Fruit fly (Drosophila melanogaster) whole organism, prepupa: ENCODE measurements around the gene sbr.
A peak's percentile ranks its signal among the peaks of the same experiment; 100 is the strongest.

Experiments used
- Blimp-1 ChIP-seq: fragments of 200-800 bp; sonication (Bioruptor generic); optimal IDR thresholded peaks from 3 replicates; lab custom pipeline; 2017; ENCODE audit warnings: missing biosample characterization, missing genetic modification characterization, mild to moderate bottlenecking, moderate library complexity, missing genetic modification reagents
- CG10631 ChIP-seq: fragments of 200-800 bp; sonication (Bioruptor generic); optimal IDR thresholded peaks from 2 replicates; lab custom pipeline; 2016; ENCODE audit warnings: missing biosample characterization, missing genetic modification characterization
- CG10669 ChIP-seq: fragments of 200-800 bp; sonication (Bioruptor generic); optimal IDR thresholded peaks from 3 replicates; lab custom pipeline; 2018; ENCODE audit warnings: missing biosample characterization, mild to moderate bottlenecking, missing genetic modification characterization, moderate library complexity
- CG11294 ChIP-seq: fragments of 200-800 bp; sonication (Bioruptor generic); IDR thresholded peaks from 2 replicates; pipeline ENCODE4 v1.3.6; 2022; ENCODE audit warnings: missing biosample characterization, missing genetic modification characterization
- CG11902 ChIP-seq: fragments of 200-800 bp; sonication (Bioruptor generic); optimal IDR thresholded peaks from 3 replicates; lab custom pipeline; 2016; ENCODE audit warnings: missing biosample characterization, missing genetic modification characterization
- CG15336 ChIP-seq: fragments of 200-800 bp; sonication (Bioruptor generic); IDR thresholded peaks from 2 replicates; pipeline ENCODE4 v1.3.6; 2022; ENCODE audit warnings: missing biosample characterization, missing genetic modification characterization
- CG16779 ChIP-seq: fragments of 200-800 bp; sonication (Bioruptor generic); optimal IDR thresholded peaks from 3 replicates; lab custom pipeline; 2017; ENCODE audit warnings: missing biosample characterization, mild to moderate bottlenecking, missing genetic modification characterization
- CG3032 ChIP-seq: fragments of 200-800 bp; optimal IDR thresholded peaks from 2 replicates; lab custom pipeline; 2019; ENCODE audit warnings: missing biosample characterization, mild to moderate bottlenecking, missing genetic modification characterization, moderate library complexity
- CG31627 ChIP-seq: fragments of 200-800 bp; sonication (Bioruptor generic); optimal IDR thresholded peaks from 3 replicates; lab custom pipeline; 2016; ENCODE audit warnings: missing biosample characterization, missing genetic modification characterization
- CG32006 ChIP-seq: fragments of 200-800 bp; sonication (Bioruptor generic); optimal IDR thresholded peaks from 3 replicates; lab custom pipeline; 2017; ENCODE audit warnings: missing biosample characterization, mild to moderate bottlenecking, missing genetic modification characterization
- CG34406 ChIP-seq: fragments of 200-800 bp; sonication (Bioruptor generic); optimal IDR thresholded peaks from 3 replicates; lab custom pipeline; 2016; ENCODE audit warnings: missing biosample characterization, missing genetic modification characterization
- CG3919 ChIP-seq: fragments of 200-800 bp; sonication (Bioruptor generic); optimal IDR thresholded peaks from 3 replicates; lab custom pipeline; 2016; ENCODE audit warnings: missing biosample characterization, missing genetic modification characterization
- CG4318 ChIP-seq: fragments of 200-800 bp; sonication (Bioruptor generic); optimal IDR thresholded peaks from 3 replicates; lab custom pipeline; 2017; ENCODE audit warnings: missing biosample characterization, mild to moderate bottlenecking, missing genetic modification characterization
- CG6163 ChIP-seq: fragments of 200-800 bp; sonication (Bioruptor generic); IDR thresholded peaks from 3 replicates; pipeline ENCODE4 v1.3.6; 2022; ENCODE audit warnings: missing biosample characterization, missing genetic modification characterization
- CG6276 ChIP-seq: fragments of 200-800 bp; sonication (Bioruptor generic); optimal IDR thresholded peaks from 2 replicates; lab custom pipeline; 2017; ENCODE audit warnings: missing biosample characterization, mild to moderate bottlenecking, missing genetic modification characterization
- CG6792 ChIP-seq: fragments of 200-800 bp; sonication (Bioruptor generic); optimal IDR thresholded peaks from 3 replicates; lab custom pipeline; 2016; ENCODE audit warnings: missing biosample characterization, missing genetic modification characterization
- CG6808 ChIP-seq: fragments of 200-800 bp; sonication (Bioruptor generic); optimal IDR thresholded peaks from 3 replicates; lab custom pipeline; 2017; ENCODE audit warnings: missing biosample characterization, missing genetic modification characterization, mild to moderate bottlenecking, moderate library complexity, missing genetic modification reagents
- CG6854 ChIP-seq: fragments of 200-800 bp; sonication (Bioruptor generic); optimal IDR thresholded peaks from 2 replicates; lab custom pipeline; 2017; ENCODE audit warnings: missing biosample characterization, mild to moderate bottlenecking, missing genetic modification characterization
- CG8319 ChIP-seq: fragments of 200-800 bp; sonication (Bioruptor generic); optimal IDR thresholded peaks from 3 replicates; lab custom pipeline; 2016; ENCODE audit warnings: missing biosample characterization, missing genetic modification characterization
- Eip75B ChIP-seq: fragments of 200-800 bp; sonication (Bioruptor generic); optimal IDR thresholded peaks from 3 replicates; lab custom pipeline; 2016; ENCODE audit warnings: missing biosample characterization, missing genetic modification characterization
- Eip78C ChIP-seq: fragments of 200-800 bp; sonication (Bioruptor generic); peaks from one replicate; lab custom pipeline; 2016; ENCODE audit warnings: missing biosample characterization, missing genetic modification characterization
- Eip93F ChIP-seq: fragments of 200-800 bp; sonication (Bioruptor generic); optimal IDR thresholded peaks from 2 replicates; lab custom pipeline; 2016; ENCODE audit warnings: missing biosample characterization, mild to moderate bottlenecking, missing genetic modification characterization
- Ets21C ChIP-seq: fragments of 200-800 bp; sonication (Bioruptor generic); optimal IDR thresholded peaks from 3 replicates; lab custom pipeline; 2016; ENCODE audit warnings: missing biosample characterization, missing genetic modification characterization
- Ets96B ChIP-seq: fragments of 200-800 bp; optimal IDR thresholded peaks from 2 replicates; lab custom pipeline; 2019; ENCODE audit warnings: missing biosample characterization, mild to moderate bottlenecking, missing genetic modification characterization, moderate library complexity
- Gug ChIP-seq: fragments of 200-800 bp; sonication (Bioruptor generic); IDR thresholded peaks from 2 replicates; pipeline ENCODE4 v1.3.6; 2022; ENCODE audit warnings: missing biosample characterization, missing genetic modification characterization
- Hr38 ChIP-seq: sonication (Bioruptor generic); optimal IDR thresholded peaks from 2 replicates; lab custom pipeline; 2016; ENCODE audit warnings: missing biosample characterization, missing genetic modification characterization
- Hr39 ChIP-seq: fragments of 200-800 bp; sonication (Bioruptor generic); optimal IDR thresholded peaks from 2 replicates; lab custom pipeline; 2016; ENCODE audit warnings: missing biosample characterization, missing genetic modification characterization
- Hr4 ChIP-seq: fragments of 200-800 bp; sonication (Bioruptor generic); optimal IDR thresholded peaks from 3 replicates; lab custom pipeline; 2016; ENCODE audit warnings: missing biosample characterization, missing genetic modification characterization
- Lpt ChIP-seq: fragments of 200-800 bp; sonication (Bioruptor generic); optimal IDR thresholded peaks from 3 replicates; lab custom pipeline; 2016; ENCODE audit warnings: missing biosample characterization, missing genetic modification characterization
- Met ChIP-seq: fragments of 200-800 bp; sonication (Bioruptor generic); optimal IDR thresholded peaks from 3 replicates; lab custom pipeline; 2016; ENCODE audit warnings: missing biosample characterization, missing genetic modification characterization
- OdsH ChIP-seq: fragments of 200-800 bp; sonication (Bioruptor generic); optimal IDR thresholded peaks from 3 replicates; lab custom pipeline; 2016; ENCODE audit warnings: missing biosample characterization, missing genetic modification characterization
- Smox ChIP-seq: fragments of 200-800 bp; sonication (Bioruptor generic); optimal IDR thresholded peaks from 3 replicates; lab custom pipeline; 2016; ENCODE audit warnings: missing biosample characterization, missing genetic modification characterization
- Sox102F ChIP-seq: fragments of 200-800 bp; sonication (Bioruptor generic); optimal IDR thresholded peaks from 2 replicates; lab custom pipeline; 2016; ENCODE audit warnings: missing biosample characterization, mild to moderate bottlenecking, missing genetic modification characterization
- Sox14 ChIP-seq: fragments of 200-800 bp; sonication (Bioruptor generic); optimal IDR thresholded peaks from 3 replicates; lab custom pipeline; 2016; ENCODE audit warnings: missing biosample characterization, missing genetic modification characterization
- achi ChIP-seq: fragments of 200-800 bp; sonication (Bioruptor generic); optimal IDR thresholded peaks from 3 replicates; lab custom pipeline; 2016; ENCODE audit warnings: missing biosample characterization, missing genetic modification characterization
- acj6 ChIP-seq: fragments of 200-800 bp; sonication (Bioruptor generic); optimal IDR thresholded peaks from 3 replicates; lab custom pipeline; 2016; ENCODE audit warnings: missing biosample characterization, missing genetic modification characterization
- cyc ChIP-seq: fragments of 200-800 bp; sonication (Bioruptor generic); optimal IDR thresholded peaks from 3 replicates; lab custom pipeline; 2016; ENCODE audit warnings: missing biosample characterization, missing genetic modification characterization
- dac ChIP-seq: fragments of 200-800 bp; sonication (Bioruptor generic); optimal IDR thresholded peaks from 2 replicates; lab custom pipeline; 2017; ENCODE audit warnings: missing biosample characterization, mild to moderate bottlenecking, missing genetic modification characterization
- dsx ChIP-seq: fragments of 200-800 bp; optimal IDR thresholded peaks from 3 replicates; lab custom pipeline; 2019; ENCODE audit warnings: missing biosample characterization, mild to moderate bottlenecking, missing genetic modification characterization, moderate library complexity; ENCODE audit not compliant: poor library complexity, severe bottlenecking
- eg ChIP-seq: fragments of 200-800 bp; sonication (Bioruptor generic); IDR thresholded peaks from 3 replicates; pipeline ENCODE4 v1.3.6; 2022; ENCODE audit warnings: missing biosample characterization, missing genetic modification characterization
- esn ChIP-seq: fragments of 200-800 bp; sonication (Bioruptor generic); optimal IDR thresholded peaks from 2 replicates; lab custom pipeline; 2016; ENCODE audit warnings: missing biosample characterization, mild to moderate bottlenecking, missing genetic modification characterization, moderate library complexity
- lz ChIP-seq: fragments of 200-800 bp; sonication (Bioruptor generic); optimal IDR thresholded peaks from 3 replicates; lab custom pipeline; 2016; ENCODE audit warnings: missing biosample characterization, missing genetic modification characterization
- net ChIP-seq: fragments of 200-800 bp; sonication (Bioruptor generic); optimal IDR thresholded peaks from 3 replicates; lab custom pipeline; 2016; ENCODE audit warnings: missing biosample characterization, missing genetic modification characterization
- pdm3 ChIP-seq: fragments of 200-800 bp; sonication (Bioruptor generic); optimal IDR thresholded peaks from 3 replicates; lab custom pipeline; 2016; ENCODE audit warnings: missing biosample characterization, missing genetic modification characterization
- salr ChIP-seq, 2 experiments: fragments of 200-800 bp; sonication (Bioruptor generic); optimal IDR thresholded peaks; 3 replicates each; lab custom pipeline; 2016 to 2018; ENCODE audit warnings: missing biosample characterization in 2 of 2, missing genetic modification characterization in 2 of 2, mild to moderate bottlenecking in 1 of 2
- ss ChIP-seq, 2 experiments: fragments of 200-800 bp; sonication (Bioruptor generic); optimal IDR thresholded peaks; 2 replicates in 1 of 2; 3 replicates in 1 of 2; lab custom pipeline; 2017 to 2018; ENCODE audit warnings: mild to moderate bottlenecking in 2 of 2, missing biosample characterization in 2 of 2, missing genetic modification characterization in 2 of 2, moderate library complexity in 1 of 2
- svp ChIP-seq: fragments of 200-800 bp; sonication (Bioruptor generic); peaks from one replicate; lab custom pipeline; 2016; ENCODE audit warnings: missing biosample characterization, missing genetic modification characterization
- topi ChIP-seq: fragments of 200-800 bp; sonication (Bioruptor generic); optimal IDR thresholded peaks from 3 replicates; lab custom pipeline; 2016; ENCODE audit warnings: missing biosample characterization, missing genetic modification characterization
- vri ChIP-seq: fragments of 200-800 bp; sonication (Bioruptor generic); optimal IDR thresholded peaks from 3 replicates; lab custom pipeline; 2016; ENCODE audit warnings: missing biosample characterization, mild to moderate bottlenecking, missing genetic modification characterization

Gene sbr

DNA sequence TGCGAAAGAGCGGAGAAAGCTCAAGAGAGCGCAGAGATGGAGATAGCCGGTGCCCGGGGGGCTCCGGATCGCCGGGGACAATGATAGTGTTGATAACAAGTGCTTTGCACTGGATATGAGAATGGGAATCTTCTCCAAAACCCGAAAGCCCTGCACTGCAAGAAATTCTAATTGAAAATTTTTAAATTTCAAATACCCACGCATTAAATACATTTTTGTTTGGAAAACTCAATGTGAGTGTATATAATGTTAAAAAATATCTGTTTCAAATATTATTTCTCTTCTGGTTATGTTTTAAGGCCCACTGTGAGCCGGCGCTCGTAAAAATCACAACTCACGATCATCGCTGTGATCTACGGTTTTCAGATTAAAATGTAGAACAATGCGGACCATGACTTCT, 46.3 kb upstream of the sbr start:
- no peak for TF ChIP-seq Ets21C (GFP tag; lab: Kevin White, UChicago)
- no peak for TF ChIP-seq cyc
- no peak for TF ChIP-seq Hr4 (GFP tag; lab: Kevin White, UChicago)
- TF ChIP-seq CG11902 (GFP tag; lab: Kevin White, UChicago) = no peak
- peak; percentile 39 for TF ChIP-seq esn (GFP tag; lab: Kevin White, UChicago)
- TF ChIP-seq Eip93F (GFP tag; lab: Kevin White, UChicago) = no peak
- TF ChIP-seq Sox102F = peak; percentile 61
- TF ChIP-seq net (GFP tag; lab: Kevin White, UChicago) = no peak
- no peak for TF ChIP-seq CG6276
- no peak for TF ChIP-seq CG10669
- TF ChIP-seq Met (GFP tag; lab: Kevin White, UChicago) = peak; percentile 33
- peak; percentile 28 for TF ChIP-seq acj6 (GFP tag; lab: Kevin White, UChicago)
- TF ChIP-seq vri = no peak
- peak; percentile 21 for TF ChIP-seq Ets96B (tag; lab: Kevin White, UChicago)
- no peak for TF ChIP-seq CG16779 (tag; lab: Kevin White, UChicago)
- peak; percentile 82 for TF ChIP-seq Eip78C
- no peak for TF ChIP-seq dac (GFP tag; lab: Kevin White, UChicago)
- peak; percentile 21 for TF ChIP-seq CG31627
- TF ChIP-seq CG6792 (GFP tag; lab: Kevin White, UChicago) = peak; percentile 8
- peak; percentile 38 for TF ChIP-seq pdm3 (GFP tag; lab: Kevin White, UChicago)
- peak; percentile 86 for TF ChIP-seq svp (GFP tag; lab: Kevin White, UChicago)
- peak; percentile 14 for TF ChIP-seq CG3032
- TF ChIP-seq topi = peak; percentile 34
- TF ChIP-seq CG15336 (GFP tag; lab: Robert Waterston, UW) = no peak
- TF ChIP-seq salr (GFP tag; optimal IDR thresholded peaks at IDR 0.05; lab: Kevin White, UChicago) = no peak
- no peak for TF ChIP-seq Gug (GFP tag; lab: Robert Waterston, UW)
- TF ChIP-seq CG3919 (GFP tag; lab: Kevin White, UChicago) = peak; percentile 1
- TF ChIP-seq Sox14 (GFP tag; lab: Kevin White, UChicago) = peak; percentile 24
- no peak for TF ChIP-seq CG10631
- TF ChIP-seq Blimp-1 (GFP tag; lab: Kevin White, UChicago) = no peak
- TF ChIP-seq CG8319 (GFP tag; lab: Kevin White, UChicago) = no peak
- TF ChIP-seq CG11294 (GFP tag; lab: Robert Waterston, UW) = no peak
- TF ChIP-seq CG4318 (GFP tag; lab: Kevin White, UChicago) = no peak
- peak; percentile 39 for TF ChIP-seq Eip75B (GFP tag; lab: Kevin White, UChicago)
- TF ChIP-seq lz (GFP tag; lab: Kevin White, UChicago) = peak; percentile 22
- TF ChIP-seq dsx = no peak
- TF ChIP-seq Hr38 (GFP tag; lab: Kevin White, UChicago) = no peak
- TF ChIP-seq eg (GFP tag; lab: Robert Waterston, UW) = peak; percentile 38; the same call in 1 of the 3 replicates
- TF ChIP-seq CG6854 = no peak
- peak; percentile 32 for TF ChIP-seq Hr39 (GFP tag; lab: Kevin White, UChicago)
- TF ChIP-seq OdsH = peak; percentile 30
- TF ChIP-seq Smox (GFP tag; lab: Kevin White, UChicago) = peak; percentile 34
- no peak for TF ChIP-seq CG6808
- no peak for TF ChIP-seq ss (GFP tag; optimal IDR thresholded peaks at IDR 0.05; lab: Kevin White, UChicago)
- TF ChIP-seq achi = no peak
- TF ChIP-seq Lpt = no peak
- no peak for TF ChIP-seq CG34406
- TF ChIP-seq CG32006 (GFP tag; lab: Kevin White, UChicago) = peak; percentile 27
- no peak; the same call in 2 of the 3 replicates for TF ChIP-seq CG6163 (GFP tag; lab: Robert Waterston, UW)
